Fruit fly (Drosophila melanogaster): ENCODE results near the gene CG6576.

CG6576 gene

dm6 chr3L:8767876-8768275 is 12.1 kb downstream of the CG6576 start (continued):
- TF ChIP-seq CG32532 (GFP tag; IDR thresholded peaks at IDR 0.05) = no peak; the same call in 1 of the 2 replicates
- TF ChIP-seq sisA (GFP tag; IDR thresholded peaks at IDR 0.05) = no peak
- peak; percentile 39 for TF ChIP-seq Vsx1 (GFP tag; optimal IDR thresholded peaks at IDR 0.05)
- peak; percentile 24 for TF ChIP-seq CG18476 (GFP tag; optimal IDR thresholded peaks at IDR 0.05)
- TF ChIP-seq hb (GFP tag; IDR thresholded peaks at IDR 0.05; ENCODE audit: partially characterized antibody) = no peak

dm6 chr3L:8770616-8771229 is 14.9 kb downstream of the CG6576 start:
- TF ChIP-seq Med (GFP tag) (peak; percentile 49), CG8290 (GFP tag; optimal IDR thresholded peaks at IDR 0.05) (no peak), CG8290 (tag; optimal IDR thresholded peaks at IDR 0.05) (peak in 1 of 2 experiments; percentile 2), odd (GFP tag; optimal IDR thresholded peaks at IDR 0.05) (peak; percentile 1), CG17359 (tag; optimal IDR thresholded peaks at IDR 0.05) (peak; percentile 5), CG16815 (GFP tag; optimal IDR thresholded peaks at IDR 0.05) (no peak), Blimp-1 (GFP tag; optimal IDR thresholded peaks at IDR 0.05) (peak; percentile 28), fd64A (GFP tag; optimal IDR thresholded peaks at IDR 0.05) (peak; percentile 21), so (GFP tag; IDR thresholded peaks at IDR 0.05) (0 out of 3 replicates have a peak, but pooled peaks have one; percentile 24), Awh (GFP tag; IDR thresholded peaks at IDR 0.05) (peak; percentile 88), Hmx (GFP tag; optimal IDR thresholded peaks at IDR 0.05) (no peak), sens (GFP tag) (peak; percentile 75), D (optimal IDR thresholded peaks at IDR 0.05) (no peak), D (GFP tag; optimal IDR thresholded peaks at IDR 0.05) (no peak), da (GFP tag; optimal IDR thresholded peaks at IDR 0.05) (no peak), pros (GFP tag; optimal IDR thresholded peaks at IDR 0.05) (peak; percentile 78), ssp (GFP tag; IDR thresholded peaks at IDR 0.05) (no peak), z (GFP tag; IDR thresholded peaks at IDR 0.05) (0 out of 3 replicates have a peak, but pooled peaks have one; percentile 52), Asciz (GFP tag; optimal IDR thresholded peaks at IDR 0.05) (peak; percentile 8), CG8089 (GFP tag; optimal IDR thresholded peaks at IDR 0.05) (no peak), Rfx (GFP tag; IDR thresholded peaks at IDR 0.05) (peak; percentile 17; the same call in 1 of the 2 replicates), ATbp (GFP tag; optimal IDR thresholded peaks at IDR 0.05) (peak; percentile 51), Xrp1 (GFP tag; IDR thresholded peaks at IDR 0.05) (peak; percentile 17; the same call in 1 of the 2 replicates), abd-A (tag; optimal IDR thresholded peaks at IDR 0.05) (peak; percentile 89), CG3407 (GFP tag; optimal IDR thresholded peaks at IDR 0.05) (peak; percentile 1), kni (GFP tag; optimal IDR thresholded peaks at IDR 0.05) (peak; percentile 47), gsb-n (tag; optimal IDR thresholded peaks at IDR 0.05) (peak; percentile 70), oc (tag; optimal IDR thresholded peaks at IDR 0.05) (peak; percentile 87)

DNA sequence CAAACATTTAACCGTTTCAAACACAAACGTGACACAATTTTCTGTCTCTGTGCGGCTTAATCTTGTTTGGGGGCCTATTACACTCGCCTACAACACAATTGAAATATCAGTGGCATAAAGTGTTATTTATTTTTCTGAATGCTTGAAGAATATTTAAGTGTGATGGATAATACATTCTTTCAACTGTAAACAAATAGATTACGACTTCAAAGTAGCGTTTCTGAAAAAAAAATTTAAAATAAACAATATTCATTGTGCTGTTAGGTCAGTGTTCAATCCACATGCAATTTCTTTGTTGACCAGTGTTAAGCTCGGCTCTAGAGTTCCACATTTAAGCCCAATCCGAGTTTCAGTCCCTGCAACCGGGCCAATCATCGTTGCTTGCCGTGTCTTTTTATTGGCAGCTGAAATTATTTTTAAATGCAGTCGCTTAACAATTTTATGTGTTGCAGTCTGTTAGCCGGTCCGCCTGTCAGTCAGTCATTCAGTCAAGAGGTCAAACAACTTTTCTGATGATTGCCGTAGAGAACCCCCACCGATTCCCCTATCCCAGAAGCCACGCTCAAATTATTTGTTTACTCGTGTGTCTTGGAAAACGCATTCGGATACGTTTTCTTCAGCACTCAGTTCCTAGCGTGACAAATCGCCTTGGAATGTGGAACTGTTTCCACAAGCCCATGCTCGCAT is 17.4 kb downstream of the CG6576 start:
- TF ChIP-seq run (tag; optimal IDR thresholded peaks at IDR 0.05) (peak; percentile 57), tgo (GFP tag; IDR thresholded peaks at IDR 0.05) (peak; percentile 77), az2 (GFP tag; optimal IDR thresholded peaks at IDR 0.05) (peak; percentile 72), CG1024 (GFP tag; IDR thresholded peaks at IDR 0.05) (no peak), tap (tag; optimal IDR thresholded peaks at IDR 0.05) (peak; percentile 67), CG8944 (GFP tag; optimal IDR thresholded peaks at IDR 0.05) (peak; percentile 17), fu2 (GFP tag; optimal IDR thresholded peaks at IDR 0.05) (no peak), D (optimal IDR thresholded peaks at IDR 0.05) (no peak), D (GFP tag; optimal IDR thresholded peaks at IDR 0.05) (peak; percentile 62), Atf-2 (GFP tag; optimal IDR thresholded peaks at IDR 0.05) (peak; percentile 53), vfl (GFP tag; optimal IDR thresholded peaks at IDR 0.05) (no peak), repo (GFP tag; optimal IDR thresholded peaks at IDR 0.05) (no peak), CG12942 (GFP tag; optimal IDR thresholded peaks at IDR 0.05) (peak; percentile 48), NC2β (GFP tag; optimal IDR thresholded peaks at IDR 0.05) (peak; percentile 52), Camta (GFP tag; optimal IDR thresholded peaks at IDR 0.05) (peak; percentile 8), salm (tag; optimal IDR thresholded peaks at IDR 0.05) (peak; percentile 41), zfh1 (GFP tag; IDR thresholded peaks at IDR 0.05) (peak; percentile 54; the same call in 1 of the 3 replicates), Sry-β (GFP tag; optimal IDR thresholded peaks at IDR 0.05) (no peak)
